Worm (Caenorhabditis elegans) whole organism, mixed stage, embryonic: ENCODE measurements around the gene wago-4.

Experiments
- M03D4.4 ChIP-seq: sonication (generic microtip); optimal IDR thresholded peaks from 2 replicates; lab custom pipeline; 2017; ENCODE audit warnings: mild to moderate bottlenecking, missing genetic modification characterization, missing compliant biosample characterization
- bed-3 ChIP-seq: fragments of 200-800 bp; sonication (Bioruptor generic); optimal IDR thresholded peaks from 3 replicates; lab custom pipeline; 2018; ENCODE audit warnings: mild to moderate bottlenecking, missing genetic modification characterization, moderate library complexity, missing compliant biosample characterization
- ceh-39 ChIP-seq: fragments of 150-350 bp; optimal IDR thresholded peaks from 2 replicates; lab custom pipeline; 2014; ENCODE audit warnings: missing biosample characterization, missing genetic modification characterization
- ceh-43 ChIP-seq: fragments of 200-800 bp; sonication (Bioruptor generic); optimal IDR thresholded peaks from 2 replicates; lab custom pipeline; 2018; ENCODE audit warnings: mild to moderate bottlenecking, missing genetic modification characterization, moderate library complexity, missing compliant biosample characterization
- ceh-83 ChIP-seq: fragments of 200-800 bp; sonication (Bioruptor generic); optimal IDR thresholded peaks from 2 replicates; lab custom pipeline; 2018; ENCODE audit warnings: mild to moderate bottlenecking, missing genetic modification characterization, missing compliant biosample characterization
- ces-1 ChIP-seq: fragments of 150-350 bp; optimal IDR thresholded peaks from 2 replicates; lab custom pipeline; 2014; ENCODE audit warnings: missing biosample characterization, missing genetic modification reagents, missing genetic modification characterization
- cnd-1 ChIP-seq: fragments of 200-800 bp; sonication (Bioruptor generic); optimal IDR thresholded peaks from 2 replicates; lab custom pipeline; 2018; ENCODE audit warnings: mild to moderate bottlenecking, missing genetic modification characterization, missing compliant biosample characterization
- drap-1 ChIP-seq: fragments of 200-800 bp; sonication (Bioruptor generic); optimal IDR thresholded peaks from 3 replicates; lab custom pipeline; 2018; ENCODE audit warnings: mild to moderate bottlenecking, missing genetic modification characterization, missing compliant biosample characterization
- elt-1 ChIP-seq: sonication (generic microtip); optimal IDR thresholded peaks from 2 replicates; lab custom pipeline; 2017; ENCODE audit warnings: missing genetic modification characterization, mild to moderate bottlenecking, missing compliant biosample characterization, antibody characterized with exemption, moderate library complexity, borderline replicate concordance; ENCODE audit not compliant: insufficient read depth
- elt-3 ChIP-seq: fragments of 150-350 bp; optimal IDR thresholded peaks from 2 replicates; lab custom pipeline; 2014; ENCODE audit warnings: missing biosample characterization, missing genetic modification characterization
- flh-1 ChIP-seq: fragments of 200-800 bp; sonication (Bioruptor generic); optimal IDR thresholded peaks from 2 replicates; lab custom pipeline; 2018; ENCODE audit warnings: mild to moderate bottlenecking, missing genetic modification characterization, moderate library complexity, missing compliant biosample characterization
- ham-2 ChIP-seq: fragments of 200-800 bp; sonication (Bioruptor generic); optimal IDR thresholded peaks from 2 replicates; lab custom pipeline; 2018; ENCODE audit warnings: mild to moderate bottlenecking, missing genetic modification characterization, missing compliant biosample characterization
- lin-13 ChIP-seq: fragments of 150-350 bp; optimal IDR thresholded peaks from 2 replicates; lab custom pipeline; 2014; ENCODE audit warnings: missing biosample characterization, missing genetic modification characterization
- lin-32 ChIP-seq: fragments of 200-800 bp; sonication (Bioruptor generic); optimal IDR thresholded peaks from 2 replicates; lab custom pipeline; 2018; ENCODE audit warnings: mild to moderate bottlenecking, missing genetic modification characterization, missing compliant biosample characterization
- lsy-2 ChIP-seq: fragments of 150-350 bp; optimal IDR thresholded peaks from 2 replicates; lab custom pipeline; 2014; ENCODE audit warnings: missing biosample characterization, missing genetic modification characterization
- mab-5 ChIP-seq: fragments of 150-350 bp; optimal IDR thresholded peaks from 2 replicates; lab custom pipeline; 2014; ENCODE audit warnings: missing biosample characterization, missing genetic modification characterization
- mep-1 ChIP-seq: fragments of 150-350 bp; optimal IDR thresholded peaks from 2 replicates; lab custom pipeline; 2017; ENCODE audit warnings: missing biosample characterization, missing genetic modification reagents, missing genetic modification characterization, inconsistent platforms
- nhr-12 ChIP-seq: fragments of 150-350 bp; optimal IDR thresholded peaks from 2 replicates; lab custom pipeline; 2014; ENCODE audit warnings: missing biosample characterization, missing genetic modification characterization
- nhr-237 ChIP-seq: fragments of 150-350 bp; optimal IDR thresholded peaks from 2 replicates; lab custom pipeline; 2014; ENCODE audit warnings: missing biosample characterization, missing genetic modification characterization
- nhr-76 ChIP-seq: sonication (generic microtip); optimal IDR thresholded peaks from 2 replicates; lab custom pipeline; 2017; ENCODE audit warnings: missing biosample characterization, missing genetic modification characterization
- pha-4 ChIP-seq: fragments of 150-350 bp; optimal IDR thresholded peaks from 2 replicates; lab custom pipeline; 2018; ENCODE audit warnings: missing biosample characterization, missing genetic modification reagents, missing genetic modification characterization
- sem-2 ChIP-seq: fragments of 200-800 bp; sonication (Bioruptor generic); optimal IDR thresholded peaks from 2 replicates; lab custom pipeline; 2018; ENCODE audit warnings: mild to moderate bottlenecking, missing genetic modification characterization, missing compliant biosample characterization
- snpc-4 ChIP-seq: fragments of 150-350 bp; optimal IDR thresholded peaks from 2 replicates; lab custom pipeline; 2014; ENCODE audit warnings: missing biosample characterization, missing genetic modification characterization
- tbx-8 ChIP-seq: fragments of 200-800 bp; sonication (Bioruptor generic); optimal IDR thresholded peaks from 2 replicates; lab custom pipeline; 2018; ENCODE audit warnings: mild to moderate bottlenecking, missing genetic modification characterization, moderate library complexity, missing compliant biosample characterization
- unc-120 ChIP-seq: sonication (generic microtip); optimal IDR thresholded peaks from 2 replicates; lab custom pipeline; 2017; ENCODE audit warnings: missing genetic modification characterization, missing compliant biosample characterization; ENCODE audit not compliant: poor library complexity, severe bottlenecking
- unc-39 ChIP-seq: fragments of 150-350 bp; optimal IDR thresholded peaks from 2 replicates; lab custom pipeline; 2014; ENCODE audit warnings: missing biosample characterization, missing genetic modification characterization
- unc-62 ChIP-seq: fragments of 150-350 bp; optimal IDR thresholded peaks from 2 replicates; lab custom pipeline; 2014; ENCODE audit warnings: missing biosample characterization, missing genetic modification reagents, missing genetic modification characterization
- zip-8 ChIP-seq: fragments of 150-350 bp; optimal IDR thresholded peaks from 2 replicates; lab custom pipeline; 2014; ENCODE audit warnings: missing biosample characterization, missing genetic modification characterization
- ztf-11 ChIP-seq: fragments of 150-350 bp; optimal IDR thresholded peaks from 2 replicates; lab custom pipeline; 2014; ENCODE audit warnings: missing biosample characterization, missing genetic modification characterization

The wago-4 gene

ce11 chrII:12930138-12930537 lies 10.8 kb downstream of the wago-4 start:
- no peak for TF ChIP-seq elt-3
- TF ChIP-seq nhr-76 (tag; lab: Kevin White, UChicago), result no peak
- TF ChIP-seq elt-1 (tag; lab: Kevin White, UChicago), result no peak
- TF ChIP-seq cnd-1 (tag; lab: Kevin White, UChicago), result no peak
- TF ChIP-seq drap-1 (GFP tag; lab: Kevin White, UChicago), result no peak
- no peak for TF ChIP-seq nhr-12 (tag; lab: Kevin White, UChicago)
- no peak for TF ChIP-seq mep-1 (tag; lab: Kevin White, UChicago)
- TF ChIP-seq lsy-2 (tag; lab: Kevin White, UChicago), result no peak
- TF ChIP-seq nhr-237, result no peak
- no peak for TF ChIP-seq pha-4 (tag; lab: Kevin White, UChicago)
- no peak for TF ChIP-seq sem-2
- TF ChIP-seq ces-1 (GFP tag; lab: Kevin White, UChicago), result no peak
- TF ChIP-seq tbx-8 (GFP tag; lab: Kevin White, UChicago), result no peak
- TF ChIP-seq mab-5 (tag; lab: Kevin White, UChicago), result no peak
- no peak for TF ChIP-seq flh-1 (GFP tag; lab: Kevin White, UChicago)
- no peak for TF ChIP-seq snpc-4 (tag; lab: Kevin White, UChicago)
- TF ChIP-seq M03D4.4 (tag; lab: Kevin White, UChicago), result no peak

DNA sequence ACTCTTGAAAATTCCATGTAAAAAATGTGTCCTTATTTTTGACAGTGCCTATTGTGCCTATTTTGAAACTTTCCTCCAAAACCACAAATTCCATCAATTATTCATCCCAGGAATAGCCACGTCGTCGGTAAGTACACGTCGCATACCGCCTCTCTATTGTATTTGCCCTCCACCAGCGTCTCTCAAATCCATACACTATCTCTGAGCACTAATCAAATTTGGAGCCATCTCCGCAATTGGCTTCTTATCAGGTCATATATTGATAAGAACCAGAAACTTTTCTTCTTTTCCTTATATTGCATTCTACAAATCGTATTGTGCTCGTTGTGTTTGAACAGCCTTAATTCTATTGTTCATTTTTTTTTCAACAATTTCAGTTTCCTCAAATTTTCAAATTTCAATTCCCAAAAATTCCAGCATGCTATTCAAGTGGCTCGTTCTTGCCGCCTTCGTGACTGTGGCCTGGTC lies 12.1 kb downstream of the wago-4 start, which contains the start of gene dct-18:
TSS of gene dct-18 (plus strand) at position 418 of the 468 bp plus-strand sequence.
- TF ChIP-seq unc-120 (tag; lab: Kevin White, UChicago) (no peak), cnd-1 (tag; lab: Kevin White, UChicago) (no peak), unc-62 (no peak)

- no peak for TF ChIP-seq M03D4.4 (tag; lab: Kevin White, UChicago)
- no peak for TF ChIP-seq tbx-8 (GFP tag; lab: Kevin White, UChicago)
- TF ChIP-seq elt-3, result no peak
- no peak for TF ChIP-seq ztf-11 (tag; lab: Kevin White, UChicago)
- TF ChIP-seq lin-32 (GFP tag; lab: Kevin White, UChicago), result no peak
- TF ChIP-seq drap-1 (GFP tag; lab: Kevin White, UChicago), result no peak
- TF ChIP-seq bed-3 (GFP tag; lab: Kevin White, UChicago), result no peak
- TF ChIP-seq ceh-83 (GFP tag; lab: Kevin White, UChicago), result no peak
- no peak for TF ChIP-seq lsy-2 (tag; lab: Kevin White, UChicago)
- no peak for TF ChIP-seq cnd-1 (tag; lab: Kevin White, UChicago)
- no peak for TF ChIP-seq nhr-76 (tag; lab: Kevin White, UChicago)
- TF ChIP-seq sem-2, result no peak
- no peak for TF ChIP-seq ceh-43
- TF ChIP-seq elt-1 (tag; lab: Kevin White, UChicago), result no peak
- no peak for TF ChIP-seq nhr-12 (tag; lab: Kevin White, UChicago)
- TF ChIP-seq unc-39, result no peak
- TF ChIP-seq, all 35 proteins: peak for 0
Observed at ce11 chrII:12935259-12935658, 15.9 kb downstream of the wago-4 start, which contains the start of gene lips-9. Gene lips-9, minus strand, starts transcription at chrII:12935359.

ce11 chrII:12939161-12939560 lies 19.8 kb downstream of the wago-4 start:
- TF ChIP-seq ham-2 (GFP tag; lab: Kevin White, UChicago) (no peak), sem-2 (no peak), ztf-11 (tag; lab: Kevin White, UChicago) (no peak), ces-1 (GFP tag; lab: Kevin White, UChicago) (peak; percentile 61)
- TF ChIP-seq, all 35 proteins: peak for 1

DNA sequence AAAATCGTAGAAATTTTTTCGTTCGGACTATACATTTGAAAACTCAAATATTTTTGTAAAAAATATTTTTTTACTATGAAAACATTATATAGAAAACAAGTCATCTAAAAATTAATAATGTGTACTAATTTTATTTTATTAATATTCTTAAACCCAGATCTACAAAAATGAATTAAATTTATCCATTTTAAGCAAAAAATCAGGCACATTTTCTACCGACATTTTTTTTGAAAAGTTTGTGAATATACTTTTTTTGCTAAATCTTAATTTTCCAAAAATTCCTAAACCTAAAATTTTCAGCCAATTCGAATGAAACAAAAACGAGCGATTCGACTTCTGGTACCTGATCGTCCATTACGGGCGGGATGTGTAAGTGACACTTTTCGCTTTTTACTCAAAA lies 20.4 kb downstream of the wago-4 start, which contains the start of gene arrd-10:
TSS of gene arrd-10 (plus strand) at position 301 of the 400 bp plus-strand sequence.
- TF ChIP-seq mab-5 (tag; lab: Kevin White, UChicago) (no peak), cnd-1 (tag; lab: Kevin White, UChicago) (no peak), bed-3 (GFP tag; lab: Kevin White, UChicago) (no peak), nhr-12 (tag; lab: Kevin White, UChicago) (no peak), unc-39 (no peak), mep-1 (tag; lab: Kevin White, UChicago) (no peak), ceh-39 (no peak), zip-8 (tag; lab: Kevin White, UChicago) (no peak), M03D4.4 (tag; lab: Kevin White, UChicago) (no peak), lin-13 (tag; lab: Kevin White, UChicago) (no peak)
